Worm (Caenorhabditis elegans) whole organism, young adult: Measurements from ENCODE around the gene C49C8.6.

ENCODE experiments used
- B0019.2 ChIP-seq: fragments of 200-800 bp; sonication (Bioruptor generic); conservative IDR thresholded peaks from 2 replicates; pipeline ENCODE4 v1.3.6; 2022; ENCODE audit warnings: missing genetic modification reagents, missing genetic modification characterization, missing compliant biosample characterization
- F33H1.4 ChIP-seq: fragments of 200-800 bp; sonication (Bioruptor generic); IDR thresholded peaks from 2 replicates; pipeline ENCODE4 v1.3.6; 2022; ENCODE audit warnings: missing genetic modification reagents, missing genetic modification characterization, missing compliant biosample characterization
- ama-1 ChIP-seq, 3 experiments: fragments of 150-350 bp in 1 of 3; sonication (generic microtip) in 2 of 3; optimal IDR thresholded peaks; 2 replicates each; lab custom pipeline; 2014 to 2018; ENCODE audit warnings: missing biosample characterization in 2 of 3, missing genetic modification characterization in 2 of 3, missing genetic modification reagents in 2 of 3
- bed-1 ChIP-seq: fragments of 200-800 bp; sonication (Bioruptor generic); IDR thresholded peaks from 2 replicates; pipeline ENCODE4 v1.3.6; 2022; ENCODE audit warnings: missing genetic modification reagents, missing genetic modification characterization, missing compliant biosample characterization
- lsy-27 ChIP-seq: sonication (generic microtip); optimal IDR thresholded peaks from 2 replicates; lab custom pipeline; 2017; ENCODE audit warnings: missing genetic modification characterization, mild to moderate bottlenecking, missing compliant biosample characterization, antibody characterized with exemption, missing genotype, borderline replicate concordance; ENCODE audit not compliant: insufficient read depth
- snpc-1.1 ChIP-seq: sonication (generic microtip); optimal IDR thresholded peaks from 2 replicates; lab custom pipeline; 2017; ENCODE audit warnings: missing genetic modification characterization, mild to moderate bottlenecking, missing compliant biosample characterization, antibody characterized with exemption, moderate library complexity, missing genotype, missing genetic modification reagents; ENCODE audit not compliant: insufficient read depth
- snpc-4 ChIP-seq, 5 experiments: fragments of 150-350 bp in 1 of 5; sonication (generic microtip) in 4 of 5; optimal IDR thresholded peaks; 2 replicates each; lab custom pipeline; 2014 to 2018; ENCODE audit warnings: missing genetic modification characterization in 5 of 5, missing biosample characterization in 3 of 5, antibody characterized with exemption in 2 of 5, mild to moderate bottlenecking in 2 of 5, missing compliant biosample characterization in 2 of 5, missing genotype in 2 of 5, moderate library complexity in 2 of 5, missing genetic modification reagents in 1 of 5
- somi-1 ChIP-seq: fragments of 200-800 bp; sonication (Bioruptor generic); optimal IDR thresholded peaks from 2 replicates; lab custom pipeline; 2018; ENCODE audit warnings: mild to moderate bottlenecking, missing genetic modification characterization, missing compliant biosample characterization

DNA sequence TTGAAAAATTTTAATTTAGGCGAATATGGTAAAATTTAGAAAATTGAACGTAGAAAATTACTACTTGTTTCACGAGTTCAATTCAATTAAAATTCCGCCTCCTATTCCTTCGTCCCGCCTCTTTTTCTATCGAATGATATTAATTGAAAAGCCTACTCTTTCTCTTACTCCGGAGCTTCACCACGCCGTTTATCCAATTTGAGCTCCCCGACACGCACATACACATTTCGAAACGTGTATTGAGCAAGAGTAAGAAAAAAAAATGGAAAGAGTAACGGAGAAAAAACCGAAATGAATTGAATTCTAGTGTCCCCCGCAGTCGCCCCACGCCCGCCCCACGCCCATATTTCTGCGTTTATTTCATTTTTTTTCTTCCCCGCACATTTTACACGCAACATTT, 31.7 kb downstream of the C49C8.6 start:
- no peak for TF ChIP-seq ama-1 (optimal IDR thresholded peaks at IDR 0.05; lab: Kevin White, UChicago)
- no peak for TF ChIP-seq ama-1 (GFP tag; optimal IDR thresholded peaks at IDR 0.05; lab: Kevin White, UChicago)
- no peak for TF ChIP-seq B0019.2 (GFP tag; lab: Robert Waterston, UW)
- TF ChIP-seq F33H1.4 (GFP tag; lab: Robert Waterston, UW): no peak
- TF ChIP-seq somi-1 (GFP tag; lab: Kevin White, UChicago): no peak
- TF ChIP-seq lsy-27 (tag; lab: Kevin White, UChicago): no peak
- no peak for TF ChIP-seq snpc-1.1 (tag; lab: Kevin White, UChicago)
- no peak for TF ChIP-seq bed-1 (GFP tag; lab: Robert Waterston, UW)
- no peak for TF ChIP-seq snpc-4 (GFP tag; optimal IDR thresholded peaks at IDR 0.05; lab: Kevin White, UChicago)
- TF ChIP-seq snpc-4 (tag; optimal IDR thresholded peaks at IDR 0.05; lab: Kevin White, UChicago): no peak
